Worm (Caenorhabditis elegans) whole organism, L2 larva: ENCODE data around the gene math-42.
"Not testable (repeated sequence)": the region's sequence is repeated elsewhere in the genome, so short reads cannot be mapped to it uniquely, and the experiment has no call there.

Experiments used
- aly-2 ChIP-seq: fragments of 150-350 bp; optimal IDR thresholded peaks from 2 replicates; lab custom pipeline; 2014; ENCODE audit warnings: missing biosample characterization, missing genetic modification characterization
- nhr-12 ChIP-seq: fragments of 150-350 bp; optimal IDR thresholded peaks from 2 replicates; lab custom pipeline; 2014; ENCODE audit warnings: missing biosample characterization, missing genetic modification characterization
- unc-55 ChIP-seq: fragments of 150-350 bp; sonication (generic microtip); optimal IDR thresholded peaks from 3 replicates; lab custom pipeline; 2014; ENCODE audit warnings: missing biosample characterization, missing genetic modification reagents, missing genetic modification characterization

DNA sequence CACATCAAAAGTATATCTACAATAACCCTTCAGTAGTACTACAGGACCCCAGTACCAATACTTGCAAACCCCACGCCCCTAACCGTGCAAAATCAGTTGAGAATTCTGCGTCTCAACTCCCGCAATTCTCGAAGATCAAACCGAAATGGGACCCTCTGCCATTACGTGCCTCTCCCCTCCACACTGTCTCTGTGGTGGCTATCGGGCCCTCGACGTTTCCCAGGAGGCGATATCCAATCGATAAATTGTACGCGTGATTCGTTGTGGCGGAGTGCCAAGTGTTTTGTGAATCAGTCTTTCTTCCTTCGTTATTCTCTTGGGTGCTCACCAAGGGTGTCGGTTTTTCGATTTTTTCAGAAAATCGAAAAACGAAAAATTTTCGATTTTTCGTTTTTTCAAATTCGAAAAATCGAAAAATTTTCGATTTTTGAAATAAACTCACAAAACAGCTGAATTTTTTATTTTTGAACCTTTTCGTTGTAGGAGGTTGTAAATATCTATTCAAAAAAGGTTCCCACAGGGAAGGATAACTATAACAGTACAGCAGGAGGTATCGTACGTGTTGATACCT, 32.2 kb upstream of the math-42 start, which contains the start of gene F07E5.12:
- TF ChIP-seq nhr-12 (tag; lab: Kevin White, UChicago); unc-55 (GFP tag; lab: Kevin White, UChicago); aly-2: not testable (repeated sequence)
